Fruit fly (Drosophila melanogaster) whole organism, embryonic: ENCODE results near the gene CG44869.

ENCODE experiments used
- Asciz ChIP-seq: fragments of 200-800 bp; sonication (Bioruptor generic); optimal IDR thresholded peaks from 2 replicates; lab custom pipeline; 2017; ENCODE audit warnings: missing biosample characterization, mild to moderate bottlenecking, missing genetic modification characterization, missing genetic modification reagents
- Blimp-1 ChIP-seq: fragments of 200-800 bp; sonication (Bioruptor generic); optimal IDR thresholded peaks from 3 replicates; lab custom pipeline; 2018; ENCODE audit warnings: missing biosample characterization, missing genetic modification characterization, mild to moderate bottlenecking, moderate library complexity, missing genetic modification reagents
- CG1024 ChIP-seq: fragments of 200-800 bp; sonication (Bioruptor generic); IDR thresholded peaks from 2 replicates; pipeline ENCODE4 v1.3.6; 2022; ENCODE audit warnings: missing biosample characterization, missing genetic modification characterization
- CG11504 ChIP-seq: fragments of 200-800 bp; sonication (Bioruptor generic); optimal IDR thresholded peaks from 3 replicates; lab custom pipeline; 2019; ENCODE audit warnings: missing biosample characterization, mild to moderate bottlenecking, missing genetic modification characterization, moderate library complexity
- CG12104 ChIP-seq: fragments of 200-800 bp; sonication (Bioruptor generic); optimal IDR thresholded peaks from 3 replicates; lab custom pipeline; 2016; ENCODE audit warnings: missing biosample characterization, missing genetic modification characterization
- CG13894 ChIP-seq: fragments of 200-800 bp; sonication (Bioruptor generic); optimal IDR thresholded peaks from 3 replicates; lab custom pipeline; 2018; ENCODE audit warnings: missing biosample characterization, mild to moderate bottlenecking, missing genetic modification characterization, moderate library complexity
- CG14710 ChIP-seq: fragments of 200-800 bp; sonication (Bioruptor generic); optimal IDR thresholded peaks from 3 replicates; lab custom pipeline; 2019; ENCODE audit warnings: missing biosample characterization, mild to moderate bottlenecking, missing genetic modification characterization, moderate library complexity
- CG15011 ChIP-seq: fragments of 200-800 bp; sonication (Bioruptor generic); optimal IDR thresholded peaks from 3 replicates; lab custom pipeline; 2018; ENCODE audit warnings: missing biosample characterization, mild to moderate bottlenecking, missing genetic modification characterization
- CG1647 ChIP-seq: fragments of 200-800 bp; sonication (Bioruptor generic); optimal IDR thresholded peaks from 3 replicates; lab custom pipeline; 2016; ENCODE audit warnings: missing biosample characterization, missing genetic modification characterization
- CG17568 ChIP-seq: fragments of 200-800 bp; sonication (Bioruptor generic); optimal IDR thresholded peaks from 2 replicates; lab custom pipeline; 2018; ENCODE audit warnings: missing biosample characterization, mild to moderate bottlenecking, missing genetic modification characterization, moderate library complexity
- CG17829 ChIP-seq: fragments of 200-800 bp; optimal IDR thresholded peaks from 2 replicates; lab custom pipeline; 2019; ENCODE audit warnings: missing biosample characterization, mild to moderate bottlenecking, missing genetic modification characterization, moderate library complexity
- CG1792 ChIP-seq: fragments of 200-800 bp; sonication (Bioruptor generic); optimal IDR thresholded peaks from 2 replicates; lab custom pipeline; 2016; ENCODE audit warnings: missing biosample characterization, missing genetic modification characterization
- CG18262 ChIP-seq: fragments of 200-800 bp; optimal IDR thresholded peaks from 3 replicates; lab custom pipeline; 2019; ENCODE audit warnings: missing biosample characterization, mild to moderate bottlenecking, missing genetic modification characterization, moderate library complexity
- CG18476 ChIP-seq: fragments of 200-800 bp; sonication (Bioruptor generic); optimal IDR thresholded peaks from 2 replicates; lab custom pipeline; 2016; ENCODE audit warnings: missing biosample characterization, mild to moderate bottlenecking, missing genetic modification characterization
- CG18764 ChIP-seq: fragments of 200-800 bp; sonication (Bioruptor generic); optimal IDR thresholded peaks from 3 replicates; lab custom pipeline; 2016; ENCODE audit warnings: missing biosample characterization, missing genetic modification characterization
- CG2199 ChIP-seq: fragments of 200-800 bp; sonication (Bioruptor generic); IDR thresholded peaks from 3 replicates; pipeline ENCODE4 v1.3.6; 2022; ENCODE audit warnings: missing biosample characterization, missing genetic modification characterization
- CG2678 ChIP-seq: fragments of 200-800 bp; sonication (Bioruptor generic); optimal IDR thresholded peaks from 3 replicates; lab custom pipeline; 2019; ENCODE audit warnings: missing biosample characterization, mild to moderate bottlenecking, missing genetic modification characterization, moderate library complexity
- CG33557 ChIP-seq: fragments of 200-800 bp; sonication (Bioruptor generic); optimal IDR thresholded peaks from 2 replicates; lab custom pipeline; 2019; ENCODE audit warnings: missing biosample characterization, mild to moderate bottlenecking, missing genetic modification characterization, moderate library complexity
- CG4820 ChIP-seq: fragments of 200-800 bp; sonication (Bioruptor generic); optimal IDR thresholded peaks from 3 replicates; lab custom pipeline; 2016; ENCODE audit warnings: missing biosample characterization, missing genetic modification characterization
- CG7839 ChIP-seq: fragments of 200-800 bp; sonication (Bioruptor generic); optimal IDR thresholded peaks from 3 replicates; lab custom pipeline; 2018; ENCODE audit warnings: missing biosample characterization, mild to moderate bottlenecking, missing genetic modification characterization, moderate library complexity
- Deaf1 ChIP-seq: fragments of 200-800 bp; optimal IDR thresholded peaks from 3 replicates; lab custom pipeline; 2019; ENCODE audit warnings: missing biosample characterization, mild to moderate bottlenecking, missing genetic modification characterization, moderate library complexity
- Eip74EF ChIP-seq, 2 experiments: fragments of 200-800 bp in 1 of 2; fragments of >200 bp in 1 of 2; sonication (Bioruptor generic) in 1 of 2; optimal IDR thresholded peaks; 2 replicates each; lab custom pipeline; 2017 to 2019; ENCODE audit warnings: missing biosample characterization in 2 of 2, missing genetic modification characterization in 2 of 2, mild to moderate bottlenecking in 1 of 2, moderate library complexity in 1 of 2
- HLH54F ChIP-seq: fragments of 200-800 bp; sonication (Bioruptor generic); optimal IDR thresholded peaks from 3 replicates; lab custom pipeline; 2016; ENCODE audit warnings: missing biosample characterization, missing genetic modification characterization
- Hmx ChIP-seq: fragments of 200-800 bp; sonication (Bioruptor generic); optimal IDR thresholded peaks from 2 replicates; lab custom pipeline; 2016; ENCODE audit warnings: missing biosample characterization, missing genetic modification characterization
- Hr78 ChIP-seq, 2 experiments: fragments of 200-800 bp in 1 of 2; fragments of >200 bp in 1 of 2; sonication (Bioruptor generic) in 1 of 2; optimal IDR thresholded peaks; 2 replicates each; lab custom pipeline; 2017 to 2019; ENCODE audit warnings: missing biosample characterization in 2 of 2, missing genetic modification characterization in 2 of 2, mild to moderate bottlenecking in 1 of 2, moderate library complexity in 1 of 2
- MTF-1 ChIP-seq: fragments of 200-800 bp; sonication (Bioruptor generic); optimal IDR thresholded peaks from 2 replicates; lab custom pipeline; 2018; ENCODE audit warnings: missing biosample characterization, mild to moderate bottlenecking, missing genetic modification characterization, borderline replicate concordance
- Sry-β ChIP-seq: fragments of 200-800 bp; sonication (Bioruptor generic); optimal IDR thresholded peaks from 2 replicates; lab custom pipeline; 2018; ENCODE audit warnings: missing biosample characterization, mild to moderate bottlenecking, missing genetic modification characterization, moderate library complexity
- amos ChIP-seq: fragments of 200-800 bp; sonication (Bioruptor generic); IDR thresholded peaks from 2 replicates; pipeline ENCODE4 v1.3.6; 2022; ENCODE audit warnings: missing biosample characterization, missing genetic modification characterization; ENCODE audit not compliant: partially characterized antibody
- ara ChIP-seq: fragments of 200-800 bp; sonication (Bioruptor generic); IDR thresholded peaks from 2 replicates; pipeline ENCODE4 v1.3.6; 2022; ENCODE audit warnings: missing biosample characterization, missing genetic modification characterization
- bbx ChIP-seq: fragments of 200-800 bp; sonication (Bioruptor generic); IDR thresholded peaks from 2 replicates; pipeline ENCODE4 v1.3.6; 2022; ENCODE audit warnings: missing biosample characterization, missing genetic modification characterization; ENCODE audit not compliant: partially characterized antibody
- corto ChIP-seq: fragments of 200-800 bp; sonication (Bioruptor generic); optimal IDR thresholded peaks from 2 replicates; lab custom pipeline; 2016; ENCODE audit warnings: missing biosample characterization, mild to moderate bottlenecking, missing genetic modification characterization, moderate library complexity
- dmrt11E ChIP-seq: fragments of 200-800 bp; sonication (Bioruptor generic); optimal IDR thresholded peaks from 3 replicates; lab custom pipeline; 2018; ENCODE audit warnings: missing biosample characterization, mild to moderate bottlenecking, missing genetic modification characterization, moderate library complexity
- esg ChIP-seq: fragments of 200-800 bp; sonication (Bioruptor generic); conservative IDR thresholded peaks from 2 replicates; pipeline ENCODE4 v1.3.6; 2022; ENCODE audit warnings: missing biosample characterization, missing genetic modification characterization
- fru ChIP-seq: fragments of >200 bp; optimal IDR thresholded peaks from 2 replicates; lab custom pipeline; 2017
- gem ChIP-seq: fragments of 200-800 bp; sonication (Bioruptor generic); optimal IDR thresholded peaks from 2 replicates; lab custom pipeline; 2019; ENCODE audit warnings: missing biosample characterization, mild to moderate bottlenecking, missing genetic modification characterization, moderate library complexity
- lbe ChIP-seq: fragments of 200-800 bp; sonication (Bioruptor generic); optimal IDR thresholded peaks from 2 replicates; lab custom pipeline; 2016; ENCODE audit warnings: missing biosample characterization, mild to moderate bottlenecking, missing genetic modification characterization
- lola ChIP-seq, 3 experiments: fragments of >200 bp in 2 of 3; fragments of 200-800 bp in 1 of 3; sonication (Bioruptor generic) in 1 of 3; optimal IDR thresholded peaks; 2 replicates each; lab custom pipeline; 2017 to 2019; ENCODE audit warnings: missing biosample characterization in 3 of 3, missing genetic modification characterization in 3 of 3, mild to moderate bottlenecking in 1 of 3, moderate library complexity in 1 of 3
- nmo ChIP-seq: fragments of 200-800 bp; sonication (Bioruptor generic); optimal IDR thresholded peaks from 2 replicates; lab custom pipeline; 2018; ENCODE audit warnings: missing biosample characterization, mild to moderate bottlenecking, missing genetic modification characterization, moderate library complexity
- nom ChIP-seq: fragments of 200-800 bp; sonication (Bioruptor generic); optimal IDR thresholded peaks from 2 replicates; lab custom pipeline; 2017; ENCODE audit warnings: missing biosample characterization, missing genetic modification characterization, mild to moderate bottlenecking, moderate library complexity, missing genetic modification reagents
- p53 ChIP-seq: fragments of 200-800 bp; sonication (Bioruptor generic); optimal IDR thresholded peaks from 2 replicates; lab custom pipeline; 2016; ENCODE audit warnings: missing biosample characterization, missing genetic modification characterization
- sens ChIP-seq: fragments of 200-800 bp; sonication (Bioruptor generic); peaks from one replicate; lab custom pipeline; 2016; ENCODE audit warnings: missing biosample characterization, missing genetic modification characterization
- so ChIP-seq: fragments of 200-800 bp; sonication (Bioruptor generic); IDR thresholded peaks from 3 replicates; pipeline ENCODE4 v1.3.6; 2022; ENCODE audit warnings: missing biosample characterization, missing genetic modification characterization
- stwl ChIP-seq: fragments of 200-800 bp; sonication (Bioruptor generic); optimal IDR thresholded peaks from 3 replicates; lab custom pipeline; 2018; ENCODE audit warnings: missing biosample characterization, mild to moderate bottlenecking, missing genetic modification characterization, moderate library complexity
- trem ChIP-seq: fragments of 200-800 bp; optimal IDR thresholded peaks from 3 replicates; lab custom pipeline; 2019; ENCODE audit warnings: missing biosample characterization, mild to moderate bottlenecking, missing genetic modification characterization, moderate library complexity

Gene CG44869

DNA sequence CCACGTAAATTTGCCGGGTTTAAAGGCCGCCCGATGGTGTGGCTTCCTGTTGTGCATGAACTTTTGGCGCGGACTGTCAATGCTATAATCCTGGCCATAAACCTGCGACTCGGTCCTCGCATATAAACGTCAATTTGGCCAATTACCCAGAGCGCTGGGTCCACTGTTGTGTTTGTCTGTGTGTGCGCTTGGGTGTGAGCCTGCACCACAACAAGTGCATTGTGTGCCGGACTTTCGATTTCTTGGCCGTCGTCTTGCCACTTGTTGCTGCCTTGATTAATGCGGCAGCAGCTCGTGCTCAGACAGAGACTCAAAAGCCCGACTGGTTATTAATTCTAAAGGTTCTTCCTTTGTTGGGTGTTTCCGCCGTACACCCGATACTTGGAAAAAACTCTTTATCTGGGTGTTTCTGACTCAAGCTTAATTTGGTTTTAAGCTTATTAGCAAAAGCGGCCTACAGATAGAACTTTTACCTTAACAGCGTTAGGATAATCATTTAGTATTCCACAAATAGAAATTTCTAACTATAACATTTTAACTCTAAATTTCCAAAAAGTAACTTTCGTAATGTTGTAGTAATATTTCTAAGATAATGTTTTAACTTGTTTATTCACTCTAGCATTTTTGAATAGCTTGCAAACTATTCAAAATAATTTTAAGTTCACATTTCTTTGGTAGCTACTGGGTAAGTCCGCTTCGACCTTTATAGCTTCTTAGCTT lies 30.1 kb downstream of the CG44869 start:
- TF ChIP-seq Blimp-1 (GFP tag; lab: Kevin White, UChicago): peak; percentile 21
- no peak for TF ChIP-seq Asciz (GFP tag; lab: Kevin White, UChicago)

DNA sequence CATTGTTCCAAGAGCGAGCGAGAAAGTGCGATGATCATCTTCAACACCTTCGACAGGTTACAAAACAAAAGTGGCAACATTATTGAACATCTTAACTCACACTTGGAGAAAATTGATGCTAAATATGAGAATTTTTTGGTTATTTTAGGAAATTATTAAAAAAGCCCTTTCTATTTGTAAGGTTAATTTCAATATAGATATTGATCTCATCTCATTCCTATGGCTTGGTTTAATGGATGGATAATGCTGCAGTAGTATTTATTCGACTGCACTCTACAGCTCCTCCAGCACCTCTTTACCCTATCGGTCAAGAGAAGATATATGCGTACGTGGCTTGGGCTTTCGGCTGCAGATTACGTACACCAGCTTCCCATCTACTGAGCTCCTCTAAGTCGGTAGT lies 31.4 kb downstream of the CG44869 start:
- TF ChIP-seq CG13894 (tag; lab: Kevin White, UChicago) (no peak), Sry-β (GFP tag; lab: Kevin White, UChicago) (no peak), so (GFP tag; lab: Robert Waterston, UW) (no peak), CG15011 (GFP tag; lab: Kevin White, UChicago) (no peak), corto (peak; percentile 33), bbx (GFP tag; lab: Robert Waterston, UW) (no peak)

DNA sequence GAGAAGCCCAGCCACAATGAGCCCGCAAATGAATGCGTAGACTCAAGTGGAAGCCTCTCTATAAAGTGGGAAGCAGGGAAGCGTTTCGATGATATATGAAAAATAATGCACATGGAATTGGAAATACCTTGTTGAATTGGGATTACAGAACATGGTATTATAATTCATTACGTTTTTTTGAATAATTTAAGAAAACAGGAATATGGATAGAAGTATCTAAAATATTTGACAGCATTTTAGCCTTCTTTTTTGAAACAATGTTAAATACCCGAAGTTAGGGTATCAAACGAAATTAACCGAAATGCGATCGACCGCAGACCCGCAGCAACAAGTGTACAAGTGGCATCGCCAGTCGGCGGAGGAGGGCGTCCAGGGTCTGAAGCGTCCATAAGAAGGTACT lies 32.1 kb downstream of the CG44869 start:
- TF ChIP-seq CG7839 (tag; lab: Kevin White, UChicago) (peak; percentile 12), fru (lab: Kevin White, UChicago) (no peak), Eip74EF (GFP tag; optimal IDR thresholded peaks at IDR 0.05; lab: Kevin White, UChicago) (no peak), CG2678 (tag; lab: Kevin White, UChicago) (peak; percentile 15), Hr78 (GFP tag; optimal IDR thresholded peaks at IDR 0.05; lab: Kevin White, UChicago) (no peak), nmo (peak; percentile 27), CG17829 (peak; percentile 18), gem (tag; lab: Kevin White, UChicago) (peak; percentile 20), lola (GFP tag; optimal IDR thresholded peaks at IDR 0.05; lab: Kevin White, UChicago) (peak in 1 of 3 experiments; percentile 25), CG11504 (peak; percentile 9), dmrt11E (tag; lab: Kevin White, UChicago) (peak; percentile 55), MTF-1 (GFP tag; lab: Kevin White, UChicago) (no peak), stwl (tag; lab: Kevin White, UChicago) (no peak), CG17568 (no peak), CG18476 (GFP tag; lab: Kevin White, UChicago) (no peak), CG14710 (peak; percentile 40), Hmx (no peak), CG1024 (GFP tag; lab: Robert Waterston, UW) (no peak), CG1792 (GFP tag; lab: Kevin White, UChicago) (no peak), nom (peak; percentile 36), CG18764 (GFP tag; lab: Kevin White, UChicago) (no peak), CG33557 (no peak), corto (peak; percentile 52), amos (GFP tag; lab: Robert Waterston, UW) (no peak), CG4820 (GFP tag; lab: Kevin White, UChicago) (peak; percentile 15), esg (GFP tag; lab: Robert Waterston, UW) (no peak), CG1647 (GFP tag; lab: Kevin White, UChicago) (no peak), HLH54F (GFP tag; lab: Kevin White, UChicago) (no peak), p53 (GFP tag; lab: Kevin White, UChicago) (no peak), sens (GFP tag; lab: Kevin White, UChicago) (peak; percentile 14), trem (tag; lab: Kevin White, UChicago) (peak; percentile 21), CG18262 (tag; lab: Kevin White, UChicago) (peak; percentile 48), Deaf1 (tag; lab: Kevin White, UChicago) (no peak), lbe (GFP tag; lab: Kevin White, UChicago) (peak; percentile 70), CG2199 (GFP tag; lab: Robert Waterston, UW) (no peak), ara (GFP tag; lab: Robert Waterston, UW) (peak; percentile 39; the same call in 1 of the 2 replicates), Blimp-1 (GFP tag; lab: Kevin White, UChicago) (peak; percentile 26), CG12104 (GFP tag; lab: Kevin White, UChicago) (no peak)
